Worm (Caenorhabditis elegans) whole organism, late embryonic: ENCODE results near the gene R12B2.6.

Source experiments
- F13H6.1 ChIP-seq: sonication (generic microtip); optimal IDR thresholded peaks from 2 replicates; lab custom pipeline; 2016; ENCODE audit warnings: missing genetic modification characterization, missing compliant biosample characterization
- K09A11.1 ChIP-seq: sonication (generic microtip); optimal IDR thresholded peaks from 2 replicates; lab custom pipeline; 2017; ENCODE audit warnings: antibody characterized with exemption, mild to moderate bottlenecking, missing genetic modification characterization, missing compliant biosample characterization; ENCODE audit not compliant: insufficient read depth
- ceh-9 ChIP-seq: sonication (generic microtip); optimal IDR thresholded peaks from 2 replicates; lab custom pipeline; 2016; ENCODE audit warnings: mild to moderate bottlenecking, missing genetic modification characterization, inconsistent platforms, missing compliant biosample characterization
- dve-1 ChIP-seq: sonication (generic microtip); optimal IDR thresholded peaks from 2 replicates; lab custom pipeline; 2017; ENCODE audit warnings: antibody characterized with exemption, mild to moderate bottlenecking, missing genetic modification characterization, missing compliant biosample characterization
- hlh-8 ChIP-seq: sonication (generic microtip); optimal IDR thresholded peaks from 2 replicates; lab custom pipeline; 2016; ENCODE audit warnings: missing genotype, missing genetic modification characterization, missing compliant biosample characterization
- pag-3 ChIP-seq: sonication (generic microtip); optimal IDR thresholded peaks from 2 replicates; lab custom pipeline; 2016; ENCODE audit warnings: missing compliant biosample characterization, missing genetic modification characterization, borderline replicate concordance

DNA sequence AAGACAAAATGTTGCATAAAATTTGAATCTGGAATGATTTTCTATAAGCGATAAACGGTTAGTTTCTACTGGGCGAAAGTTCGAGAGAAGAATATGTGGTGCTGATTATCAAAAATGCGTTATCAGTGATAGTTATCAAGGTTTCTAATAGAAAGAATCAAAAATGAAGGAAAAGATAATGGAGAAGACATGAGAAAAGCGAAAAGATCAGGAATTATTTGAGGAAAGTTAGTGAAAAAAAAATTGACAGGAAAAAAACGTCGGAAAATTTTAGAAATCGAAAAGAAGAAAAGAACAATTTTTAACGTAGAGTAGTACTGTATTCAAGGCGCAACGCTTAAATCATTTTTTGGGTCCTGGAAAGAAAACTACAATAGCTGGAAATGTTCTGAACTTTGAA, 29.8 kb upstream of the R12B2.6 start, which contains the start of gene dnpp-1:
- no peak for TF ChIP-seq pag-3 (tag; lab: Kevin White, UChicago)
- no peak for TF ChIP-seq K09A11.1 (tag; lab: Kevin White, UChicago)
- no peak for TF ChIP-seq dve-1 (tag; lab: Kevin White, UChicago)
- no peak for TF ChIP-seq ceh-9 (tag; lab: Kevin White, UChicago)
- TF ChIP-seq F13H6.1 (tag; lab: Kevin White, UChicago): no peak
- no peak for TF ChIP-seq hlh-8 (tag; lab: Kevin White, UChicago)
